Worm (Caenorhabditis elegans) whole organism, L1 larva: Measurements from ENCODE around the gene F14F3.5.

Source experiments
- aha-1 ChIP-seq: fragments of 150-350 bp; optimal IDR thresholded peaks from 2 replicates; lab custom pipeline; 2014; ENCODE audit warnings: missing biosample characterization, missing genetic modification characterization
- ceh-88 ChIP-seq: fragments of 200-800 bp; sonication (Bioruptor generic); IDR thresholded peaks from 2 replicates; pipeline ENCODE4 v1.3.6; 2022; ENCODE audit warnings: missing genetic modification characterization, missing compliant biosample characterization
- nhr-47 ChIP-seq: sonication (generic microtip); optimal IDR thresholded peaks from 2 replicates; lab custom pipeline; 2016; ENCODE audit warnings: mild to moderate bottlenecking, missing genetic modification characterization, moderate library complexity, missing compliant biosample characterization
- unc-130 ChIP-seq: fragments of 150-350 bp; optimal IDR thresholded peaks from 2 replicates; lab custom pipeline; 2017; ENCODE audit warnings: missing biosample characterization, missing genetic modification characterization, inconsistent platforms

- TF ChIP-seq ceh-88 (GFP tag; lab: Robert Waterston, UW) (no peak), unc-130 (tag; lab: Kevin White, UChicago) (peak; percentile 21), nhr-47 (peak; percentile 31), aha-1 (tag; lab: Kevin White, UChicago) (no peak)
These were observed 37.7 kb upstream of the F14F3.5 start for ce11 chrX:10566775-10567174.
